Fruit fly (Drosophila melanogaster) whole organism, embryonic: ENCODE data around the gene Srg3.

Experiments
- ATbp ChIP-seq: fragments of 200-800 bp; sonication (Bioruptor generic); optimal IDR thresholded peaks from 2 replicates; lab custom pipeline; 2017; ENCODE audit warnings: missing biosample characterization, mild to moderate bottlenecking, missing genetic modification characterization, missing genetic modification reagents
- Atf-2 ChIP-seq: fragments of 200-800 bp; sonication (Bioruptor generic); optimal IDR thresholded peaks from 2 replicates; lab custom pipeline; 2016; ENCODE audit warnings: missing biosample characterization, missing genetic modification characterization
- BEAF-32 ChIP-seq: fragments of 200-800 bp; sonication (Bioruptor generic); optimal IDR thresholded peaks from 3 replicates; lab custom pipeline; 2017; ENCODE audit warnings: missing biosample characterization, missing genetic modification characterization, mild to moderate bottlenecking, moderate library complexity, missing genetic modification reagents
- CG10565 ChIP-seq: fragments of 200-800 bp; sonication (Bioruptor generic); optimal IDR thresholded peaks from 3 replicates; lab custom pipeline; 2016; ENCODE audit warnings: missing biosample characterization, mild to moderate bottlenecking, missing genetic modification characterization
- CG11085 ChIP-seq: fragments of 200-800 bp; sonication (Bioruptor generic); IDR thresholded peaks from 2 replicates; pipeline ENCODE4 v1.3.6; 2022; ENCODE audit warnings: missing biosample characterization, missing genetic modification characterization
- CG12391 ChIP-seq: fragments of 200-800 bp; sonication (Bioruptor generic); optimal IDR thresholded peaks from 3 replicates; lab custom pipeline; 2018; ENCODE audit warnings: missing biosample characterization, mild to moderate bottlenecking, missing genetic modification characterization, moderate library complexity
- CG14965 ChIP-seq: fragments of 200-800 bp; sonication (Bioruptor generic); optimal IDR thresholded peaks from 2 replicates; lab custom pipeline; 2016; ENCODE audit warnings: missing biosample characterization, missing genetic modification characterization, borderline replicate concordance
- CG15269 ChIP-seq: fragments of 200-800 bp; sonication (Bioruptor generic); optimal IDR thresholded peaks from 2 replicates; lab custom pipeline; 2018; ENCODE audit warnings: missing biosample characterization, mild to moderate bottlenecking, missing genetic modification characterization, moderate library complexity
- CG16813 ChIP-seq: fragments of 200-800 bp; sonication (Bioruptor generic); IDR thresholded peaks from 3 replicates; pipeline ENCODE4 v1.3.6; 2022; ENCODE audit warnings: missing biosample characterization, missing genetic modification characterization; ENCODE audit not compliant: partially characterized antibody
- CG17568 ChIP-seq: fragments of 200-800 bp; sonication (Bioruptor generic); optimal IDR thresholded peaks from 2 replicates; lab custom pipeline; 2018; ENCODE audit warnings: missing biosample characterization, mild to moderate bottlenecking, missing genetic modification characterization, moderate library complexity
- CG18262 ChIP-seq: fragments of 200-800 bp; optimal IDR thresholded peaks from 3 replicates; lab custom pipeline; 2019; ENCODE audit warnings: missing biosample characterization, mild to moderate bottlenecking, missing genetic modification characterization, moderate library complexity
- CG2875 ChIP-seq: fragments of 200-800 bp; sonication (Bioruptor generic); optimal IDR thresholded peaks from 2 replicates; lab custom pipeline; 2017; ENCODE audit warnings: missing biosample characterization, mild to moderate bottlenecking, missing genetic modification characterization, missing genetic modification reagents
- CG3065 ChIP-seq: fragments of 200-800 bp; sonication (Bioruptor generic); optimal IDR thresholded peaks from 2 replicates; lab custom pipeline; 2016; ENCODE audit warnings: missing biosample characterization, missing genetic modification characterization
- CG31388 ChIP-seq: fragments of 200-800 bp; sonication (Bioruptor generic); optimal IDR thresholded peaks from 2 replicates; lab custom pipeline; 2016; ENCODE audit warnings: missing biosample characterization, missing genetic modification characterization
- CG6254 ChIP-seq: fragments of 200-800 bp; sonication (Bioruptor generic); optimal IDR thresholded peaks from 3 replicates; lab custom pipeline; 2017; ENCODE audit warnings: mild to moderate bottlenecking, missing biosample characterization, missing genetic modification reagents, missing genetic modification characterization
- CG6654 ChIP-seq: fragments of 200-800 bp; sonication (Bioruptor generic); optimal IDR thresholded peaks from 2 replicates; lab custom pipeline; 2017; ENCODE audit warnings: missing biosample characterization, mild to moderate bottlenecking, missing genetic modification characterization
- CG7987 ChIP-seq: fragments of 200-800 bp; sonication (Bioruptor generic); optimal IDR thresholded peaks from 2 replicates; lab custom pipeline; 2018; ENCODE audit warnings: missing biosample characterization, mild to moderate bottlenecking, missing genetic modification characterization, moderate library complexity
- CG8359 ChIP-seq: fragments of 200-800 bp; sonication (Bioruptor generic); optimal IDR thresholded peaks from 2 replicates; lab custom pipeline; 2017; ENCODE audit warnings: missing biosample characterization, mild to moderate bottlenecking, missing genetic modification characterization, borderline replicate concordance
- CTCF ChIP-seq: fragments of 200-800 bp; sonication (Bioruptor generic); optimal IDR thresholded peaks from 2 replicates; lab custom pipeline; 2017; ENCODE audit warnings: missing biosample characterization, mild to moderate bottlenecking, missing genetic modification characterization, moderate library complexity
- D ChIP-seq, 2 experiments: fragments of 200-800 bp in 1 of 2; fragments of >200 bp in 1 of 2; sonication (Bioruptor generic) in 1 of 2; optimal IDR thresholded peaks; 2 replicates in 1 of 2; 3 replicates in 1 of 2; lab custom pipeline; 2017; ENCODE audit warnings: mild to moderate bottlenecking in 1 of 2, missing biosample characterization in 1 of 2, missing genetic modification characterization in 1 of 2, missing genetic modification reagents in 1 of 2
- Fer3 ChIP-seq: fragments of 200-800 bp; sonication (Bioruptor generic); optimal IDR thresholded peaks from 2 replicates; lab custom pipeline; 2018; ENCODE audit warnings: missing biosample characterization, mild to moderate bottlenecking, missing genetic modification characterization, moderate library complexity
- GATAe ChIP-seq: fragments of 200-800 bp; sonication (Bioruptor generic); conservative IDR thresholded peaks from 2 replicates; pipeline ENCODE4 v1.3.6; 2022; ENCODE audit warnings: missing biosample characterization, missing genetic modification characterization
- H15 ChIP-seq: fragments of 200-800 bp; sonication (Bioruptor generic); IDR thresholded peaks from 3 replicates; pipeline ENCODE4 v1.3.6; 2022; ENCODE audit warnings: missing biosample characterization, missing genetic modification characterization
- HHEX ChIP-seq: fragments of 200-800 bp; sonication (Bioruptor generic); optimal IDR thresholded peaks from 3 replicates; lab custom pipeline; 2017; ENCODE audit warnings: missing biosample characterization, mild to moderate bottlenecking, missing genetic modification characterization, missing genetic modification reagents
- HLH4C ChIP-seq: fragments of 200-800 bp; sonication (Bioruptor generic); IDR thresholded peaks from 3 replicates; pipeline ENCODE4 v1.3.6; 2022; ENCODE audit warnings: missing biosample characterization, missing genetic modification characterization; ENCODE audit not compliant: partially characterized antibody
- Hmx ChIP-seq: fragments of 200-800 bp; sonication (Bioruptor generic); optimal IDR thresholded peaks from 2 replicates; lab custom pipeline; 2016; ENCODE audit warnings: missing biosample characterization, missing genetic modification characterization
- Lim3 ChIP-seq: fragments of 200-800 bp; sonication (Bioruptor generic); IDR thresholded peaks from 2 replicates; pipeline ENCODE4 v1.3.6; 2022; ENCODE audit warnings: missing biosample characterization, missing genetic modification characterization
- MBD-R2 ChIP-seq: fragments of 200-800 bp; sonication (Bioruptor generic); IDR thresholded peaks from 2 replicates; pipeline ENCODE4 v1.3.6; 2022; ENCODE audit warnings: missing biosample characterization, missing genetic modification characterization
- MTF-1 ChIP-seq: fragments of 200-800 bp; sonication (Bioruptor generic); optimal IDR thresholded peaks from 2 replicates; lab custom pipeline; 2018; ENCODE audit warnings: missing biosample characterization, mild to moderate bottlenecking, missing genetic modification characterization, borderline replicate concordance
- NFAT ChIP-seq: fragments of 200-800 bp; sonication (Bioruptor generic); IDR thresholded peaks from 2 replicates; pipeline ENCODE4 v1.3.6; 2022; ENCODE audit warnings: missing biosample characterization, missing genetic modification characterization
- Poxn ChIP-seq: fragments of 200-800 bp; sonication (Bioruptor generic); IDR thresholded peaks from 2 replicates; pipeline ENCODE4 v1.3.6; 2022; ENCODE audit warnings: missing biosample characterization, missing genetic modification characterization
- chn ChIP-seq: fragments of 200-800 bp; sonication (Bioruptor generic); optimal IDR thresholded peaks from 2 replicates; lab custom pipeline; 2016; ENCODE audit warnings: missing biosample characterization, missing genetic modification characterization
- ci ChIP-seq: fragments of 200-800 bp; sonication (Bioruptor generic); IDR thresholded peaks from 3 replicates; pipeline ENCODE4 v1.3.6; 2022; ENCODE audit warnings: missing biosample characterization, missing genetic modification characterization
- cwo ChIP-seq: fragments of 200-800 bp; sonication (Bioruptor generic); optimal IDR thresholded peaks from 3 replicates; lab custom pipeline; 2017; ENCODE audit warnings: missing biosample characterization, missing genetic modification characterization, mild to moderate bottlenecking, moderate library complexity, missing genetic modification reagents
- disco-r ChIP-seq: fragments of 200-800 bp; sonication (Bioruptor generic); optimal IDR thresholded peaks from 2 replicates; lab custom pipeline; 2016; ENCODE audit warnings: missing biosample characterization, missing genetic modification characterization
- en ChIP-seq: fragments of 200-800 bp; sonication (Bioruptor generic); optimal IDR thresholded peaks from 2 replicates; lab custom pipeline; 2016; ENCODE audit warnings: missing biosample characterization, missing genetic modification characterization
- eyg ChIP-seq: fragments of 200-800 bp; sonication (Bioruptor generic); optimal IDR thresholded peaks from 3 replicates; lab custom pipeline; 2016; ENCODE audit warnings: missing biosample characterization, missing genetic modification characterization
- fd3F ChIP-seq: fragments of 200-800 bp; sonication (Bioruptor generic); optimal IDR thresholded peaks from 2 replicates; lab custom pipeline; 2018; ENCODE audit warnings: missing biosample characterization, mild to moderate bottlenecking, missing genetic modification characterization, moderate library complexity
- gt ChIP-seq: fragments of 200-800 bp; sonication (Bioruptor generic); IDR thresholded peaks from 2 replicates; pipeline ENCODE4 v1.3.6; 2022; ENCODE audit warnings: missing biosample characterization, missing genetic modification characterization
- insv ChIP-seq, 2 experiments: fragments of 200-800 bp; sonication (Bioruptor generic); optimal IDR thresholded peaks; 3 replicates each; lab custom pipeline; 2016 to 2018; ENCODE audit warnings: missing biosample characterization in 2 of 2, missing genetic modification characterization in 2 of 2
- jing ChIP-seq: fragments of 200-800 bp; sonication (Bioruptor generic); optimal IDR thresholded peaks from 2 replicates; lab custom pipeline; 2018; ENCODE audit warnings: missing biosample characterization, mild to moderate bottlenecking, missing genetic modification characterization
- mam ChIP-seq: fragments of 200-800 bp; sonication (Bioruptor generic); optimal IDR thresholded peaks from 3 replicates; lab custom pipeline; 2016; ENCODE audit warnings: missing biosample characterization, missing genetic modification characterization
- p53 ChIP-seq: fragments of 200-800 bp; sonication (Bioruptor generic); optimal IDR thresholded peaks from 2 replicates; lab custom pipeline; 2016; ENCODE audit warnings: missing biosample characterization, missing genetic modification characterization
- pfk ChIP-seq: fragments of 200-800 bp; sonication (Bioruptor generic); optimal IDR thresholded peaks from 2 replicates; lab custom pipeline; 2018; ENCODE audit warnings: missing biosample characterization, mild to moderate bottlenecking, missing genetic modification characterization, moderate library complexity
- prd ChIP-seq, 3 experiments: fragments of >200 bp in 2 of 3; fragments of 200-800 bp in 1 of 3; sonication (Bioruptor generic) in 1 of 3; optimal IDR thresholded peaks in 2 of 3; IDR thresholded peaks in 1 of 3; 2 replicates in 2 of 3; 3 replicates in 1 of 3; pipeline versions ENCODE4 v1.3.6 to Lab custom; 2017 to 2022; ENCODE audit warnings: missing biosample characterization in 1 of 3, missing genetic modification characterization in 1 of 3
- ranshi ChIP-seq: fragments of 200-800 bp; sonication (Bioruptor generic); IDR thresholded peaks from 2 replicates; pipeline ENCODE4 v1.3.6; 2022; ENCODE audit warnings: missing biosample characterization, missing genetic modification characterization
- row ChIP-seq: fragments of 200-800 bp; sonication (Bioruptor generic); IDR thresholded peaks from 3 replicates; pipeline ENCODE4 v1.3.6; 2022; ENCODE audit warnings: missing biosample characterization, missing genetic modification characterization
- slou ChIP-seq: fragments of 200-800 bp; sonication (Bioruptor generic); optimal IDR thresholded peaks from 3 replicates; lab custom pipeline; 2016; ENCODE audit warnings: missing biosample characterization, missing genetic modification characterization
- slp2 ChIP-seq: fragments of 200-800 bp; sonication (Bioruptor generic); optimal IDR thresholded peaks from 2 replicates; lab custom pipeline; 2016; ENCODE audit warnings: missing biosample characterization, missing genetic modification characterization
- toy ChIP-seq: fragments of 200-800 bp; sonication (Bioruptor generic); IDR thresholded peaks from 2 replicates; pipeline ENCODE4 v1.3.6; 2022; ENCODE audit warnings: missing biosample characterization, missing genetic modification characterization

The Srg3 gene

DNA sequence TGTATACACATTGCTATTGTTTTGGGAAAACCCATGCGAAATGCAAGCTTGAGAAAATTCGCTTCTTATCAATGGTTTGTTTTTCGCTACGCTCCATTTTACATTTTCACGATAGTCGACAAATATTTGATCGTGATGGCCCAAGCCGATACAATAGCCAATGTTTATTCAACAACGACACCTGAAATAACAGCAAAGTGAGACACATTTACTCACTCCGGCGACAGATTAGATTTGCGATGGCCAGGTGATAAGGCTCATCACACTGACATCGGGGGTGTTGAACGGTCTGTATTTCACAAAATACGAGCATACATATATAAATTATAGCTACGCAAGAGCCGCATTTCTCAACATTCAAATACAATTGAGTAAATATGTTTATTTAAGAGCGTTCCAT, 45.9 kb upstream of the Srg3 start (continued):
- TF ChIP-seq Hmx (no peak), cwo (GFP tag; lab: Kevin White, UChicago) (peak; percentile 84), CG17568 (GFP tag; lab: Kevin White, UChicago) (peak; percentile 67), CTCF (GFP tag; lab: Kevin White, UChicago) (peak; percentile 36), Atf-2 (GFP tag; lab: Kevin White, UChicago) (no peak), gt (no peak), CG6654 (GFP tag; lab: Kevin White, UChicago) (no peak), CG16813 (GFP tag; lab: Robert Waterston, UW) (no peak), ci (GFP tag; lab: Robert Waterston, UW) (peak; percentile 50; the same call in 2 of the 3 replicates), H15 (GFP tag; lab: Robert Waterston, UW) (no peak), CG31388 (GFP tag; lab: Kevin White, UChicago) (no peak), CG14965 (GFP tag; lab: Kevin White, UChicago) (peak; percentile 42), CG6254 (GFP tag; lab: Kevin White, UChicago) (peak; percentile 34), p53 (GFP tag; lab: Kevin White, UChicago) (no peak), pfk (peak; percentile 69), Poxn (GFP tag; lab: Robert Waterston, UW) (no peak), MBD-R2 (GFP tag; lab: Robert Waterston, UW) (peak; percentile 51; the same call in 1 of the 2 replicates), CG18262 (peak; percentile 46), jing (GFP tag; lab: Kevin White, UChicago) (no peak), mam (GFP tag; lab: Kevin White, UChicago) (peak; percentile 68), slou (GFP tag; lab: Kevin White, UChicago) (no peak), CG15269 (tag; lab: Kevin White, UChicago) (peak; percentile 1), disco-r (GFP tag; lab: Kevin White, UChicago) (no peak), toy (peak; percentile 49; the same call in 1 of the 2 replicates), BEAF-32 (GFP tag; lab: Kevin White, UChicago) (no peak), HLH4C (GFP tag; lab: Robert Waterston, UW) (no peak), CG2875 (GFP tag; lab: Kevin White, UChicago) (peak; percentile 6), Lim3 (no peak), CG8359 (peak; percentile 56), Fer3 (tag; lab: Kevin White, UChicago) (peak; percentile 84), CG7987 (GFP tag; lab: Kevin White, UChicago) (peak; percentile 94), prd (optimal IDR thresholded peaks at IDR 0.05; lab: Kevin White, UChicago) (no peak), prd (GFP tag; IDR thresholded peaks at IDR 0.05; lab: Robert Waterston, UW) (no peak), row (GFP tag; lab: Robert Waterston, UW) (no peak), CG10565 (GFP tag; lab: Kevin White, UChicago) (no peak), slp2 (no peak), CG3065 (GFP tag; lab: Kevin White, UChicago) (no peak), ranshi (peak; percentile 51; the same call in 1 of the 2 replicates), NFAT (GFP tag; lab: Robert Waterston, UW) (no peak), chn (GFP tag; lab: Kevin White, UChicago) (no peak), insv (GFP tag; optimal IDR thresholded peaks at IDR 0.05; lab: Kevin White, UChicago) (no peak), MTF-1 (GFP tag; lab: Kevin White, UChicago) (peak; percentile 87), HHEX (peak; percentile 89), CG12391 (tag; lab: Kevin White, UChicago) (peak; percentile 6), ATbp (GFP tag; lab: Kevin White, UChicago) (peak; percentile 72), GATAe (GFP tag; lab: Robert Waterston, UW) (peak; percentile 23; the same call in 1 of the 2 replicates), fd3F (GFP tag; lab: Kevin White, UChicago) (peak; percentile 50), en (GFP tag; lab: Kevin White, UChicago) (no peak), eyg (peak; percentile 84), D (optimal IDR thresholded peaks at IDR 0.05; lab: Kevin White, UChicago) (no peak), D (GFP tag; optimal IDR thresholded peaks at IDR 0.05; lab: Kevin White, UChicago) (peak; percentile 48), CG11085 (GFP tag; lab: Robert Waterston, UW) (no peak)
